Worm (Caenorhabditis elegans) whole organism, late embryonic: ENCODE measurements around the gene W01C8.1.

Experiments
- C38D4.7 ChIP-seq: fragments of 200-800 bp; sonication (Bioruptor generic); optimal IDR thresholded peaks from 2 replicates; lab custom pipeline; 2018; ENCODE audit warnings: mild to moderate bottlenecking, missing genetic modification characterization, moderate library complexity, missing compliant biosample characterization
- K02D7.2 ChIP-seq: sonication (generic microtip); optimal IDR thresholded peaks from 2 replicates; lab custom pipeline; 2017; ENCODE audit warnings: mild to moderate bottlenecking, missing genetic modification characterization, missing compliant biosample characterization
- ahr-1 ChIP-seq: sonication (generic microtip); optimal IDR thresholded peaks from 2 replicates; lab custom pipeline; 2016; ENCODE audit warnings: missing genetic modification characterization, missing compliant biosample characterization
- ceh-18 ChIP-seq: sonication (generic microtip); optimal IDR thresholded peaks from 2 replicates; lab custom pipeline; 2016; ENCODE audit warnings: missing genetic modification characterization, missing compliant biosample characterization
- ceh-19 ChIP-seq: fragments of 200-800 bp; sonication (Bioruptor generic); optimal IDR thresholded peaks from 2 replicates; lab custom pipeline; 2018; ENCODE audit warnings: mild to moderate bottlenecking, missing genetic modification characterization, missing compliant biosample characterization
- ceh-2 ChIP-seq: sonication (generic microtip); optimal IDR thresholded peaks from 2 replicates; lab custom pipeline; 2016; ENCODE audit warnings: missing genotype, missing genetic modification characterization, missing compliant biosample characterization
- ceh-30 ChIP-seq: fragments of 150-350 bp; optimal IDR thresholded peaks from 2 replicates; lab custom pipeline; 2014; ENCODE audit warnings: missing biosample characterization, missing genetic modification characterization
- ceh-31 ChIP-seq: sonication (generic microtip); optimal IDR thresholded peaks from 2 replicates; lab custom pipeline; 2016; ENCODE audit warnings: missing genetic modification characterization, missing compliant biosample characterization
- ceh-34 ChIP-seq: sonication (generic microtip); optimal IDR thresholded peaks from 2 replicates; lab custom pipeline; 2016; ENCODE audit warnings: mild to moderate bottlenecking, missing genetic modification characterization, missing compliant biosample characterization
- ceh-48 ChIP-seq: sonication (generic microtip); optimal IDR thresholded peaks from 2 replicates; lab custom pipeline; 2016; ENCODE audit warnings: missing genetic modification characterization, inconsistent platforms, missing compliant biosample characterization
- ceh-6 ChIP-seq: fragments of 200-800 bp; sonication (Bioruptor generic); optimal IDR thresholded peaks from 2 replicates; lab custom pipeline; 2018; ENCODE audit warnings: mild to moderate bottlenecking, missing genetic modification characterization, missing compliant biosample characterization
- ceh-9 ChIP-seq: sonication (generic microtip); optimal IDR thresholded peaks from 2 replicates; lab custom pipeline; 2016; ENCODE audit warnings: mild to moderate bottlenecking, missing genetic modification characterization, inconsistent platforms, missing compliant biosample characterization
- che-1 ChIP-seq: sonication (generic microtip); optimal IDR thresholded peaks from 2 replicates; lab custom pipeline; 2016; ENCODE audit warnings: mild to moderate bottlenecking, missing genetic modification characterization, missing compliant biosample characterization
- dmd-4 ChIP-seq: sonication (generic microtip); optimal IDR thresholded peaks from 2 replicates; lab custom pipeline; 2016; ENCODE audit warnings: borderline replicate concordance, missing genetic modification characterization, missing compliant biosample characterization
- elt-2 ChIP-seq: sonication (generic microtip); optimal IDR thresholded peaks from 2 replicates; lab custom pipeline; 2016; ENCODE audit warnings: missing genetic modification reagents, missing genetic modification characterization, missing compliant biosample characterization
- elt-4 ChIP-seq: sonication (generic microtip); optimal IDR thresholded peaks from 2 replicates; lab custom pipeline; 2016; ENCODE audit warnings: missing genetic modification characterization, missing compliant biosample characterization
- ets-4 ChIP-seq: sonication (generic microtip); optimal IDR thresholded peaks from 2 replicates; lab custom pipeline; 2016; ENCODE audit warnings: missing genetic modification characterization, missing compliant biosample characterization
- eyg-1 ChIP-seq: sonication (generic microtip); optimal IDR thresholded peaks from 2 replicates; lab custom pipeline; 2016; ENCODE audit warnings: missing genotype, missing genetic modification characterization, missing compliant biosample characterization
- fkh-10 ChIP-seq: fragments of 150-350 bp; optimal IDR thresholded peaks from 2 replicates; lab custom pipeline; 2014; ENCODE audit warnings: missing biosample characterization, missing genetic modification reagents, missing genetic modification characterization
- fkh-6 ChIP-seq: sonication (generic microtip); optimal IDR thresholded peaks from 2 replicates; lab custom pipeline; 2016; ENCODE audit warnings: missing genetic modification characterization, missing compliant biosample characterization
- gmeb-2 ChIP-seq: sonication (generic microtip); optimal IDR thresholded peaks from 2 replicates; lab custom pipeline; 2016; ENCODE audit warnings: missing genetic modification characterization, inconsistent platforms, missing compliant biosample characterization
- hlh-13 ChIP-seq: fragments of 200-800 bp; sonication (Bioruptor generic); optimal IDR thresholded peaks from 2 replicates; lab custom pipeline; 2018; ENCODE audit warnings: mild to moderate bottlenecking, missing genetic modification characterization, missing compliant biosample characterization
- hlh-15 ChIP-seq: sonication (generic microtip); optimal IDR thresholded peaks from 2 replicates; lab custom pipeline; 2016; ENCODE audit warnings: missing genetic modification characterization, missing compliant biosample characterization
- hlh-6 ChIP-seq: sonication (generic microtip); optimal IDR thresholded peaks from 2 replicates; lab custom pipeline; 2016; ENCODE audit warnings: missing genotype, missing genetic modification characterization, missing compliant biosample characterization
- hlh-8 ChIP-seq: sonication (generic microtip); optimal IDR thresholded peaks from 2 replicates; lab custom pipeline; 2016; ENCODE audit warnings: missing genotype, missing genetic modification characterization, missing compliant biosample characterization
- lim-6 ChIP-seq: sonication (generic microtip); optimal IDR thresholded peaks from 2 replicates; lab custom pipeline; 2016; ENCODE audit warnings: missing genetic modification characterization, missing compliant biosample characterization
- lin-11 ChIP-seq: fragments of 200-800 bp; sonication (Bioruptor generic); optimal IDR thresholded peaks from 2 replicates; lab custom pipeline; 2018; ENCODE audit warnings: mild to moderate bottlenecking, missing genetic modification characterization, missing compliant biosample characterization
- mec-3 ChIP-seq: sonication (generic microtip); optimal IDR thresholded peaks from 2 replicates; lab custom pipeline; 2016; ENCODE audit warnings: borderline replicate concordance, missing genetic modification characterization, missing compliant biosample characterization
- npax-4 ChIP-seq: sonication (generic microtip); optimal IDR thresholded peaks from 2 replicates; lab custom pipeline; 2016; ENCODE audit warnings: missing genetic modification characterization, missing compliant biosample characterization
- pax-1 ChIP-seq: fragments of 150-350 bp; optimal IDR thresholded peaks from 2 replicates; lab custom pipeline; 2014; ENCODE audit warnings: missing biosample characterization, missing genetic modification characterization
- pha-2 ChIP-seq: sonication (generic microtip); optimal IDR thresholded peaks from 2 replicates; lab custom pipeline; 2017; ENCODE audit warnings: mild to moderate bottlenecking, missing genetic modification characterization, missing compliant biosample characterization
- pha-4 ChIP-seq: fragments of 150-350 bp; optimal IDR thresholded peaks from 2 replicates; lab custom pipeline; 2018; ENCODE audit warnings: missing biosample characterization, missing genetic modification reagents, missing genetic modification characterization
- pqm-1 ChIP-seq: sonication (generic microtip); optimal IDR thresholded peaks from 2 replicates; lab custom pipeline; 2016; ENCODE audit warnings: missing genetic modification characterization, missing compliant biosample characterization
- pros-1 ChIP-seq: fragments of 150-350 bp; optimal IDR thresholded peaks from 2 replicates; lab custom pipeline; 2014; ENCODE audit warnings: missing biosample characterization, missing genetic modification reagents, missing genetic modification characterization
- ref-2 ChIP-seq: sonication (generic microtip); optimal IDR thresholded peaks from 2 replicates; lab custom pipeline; 2016; ENCODE audit warnings: missing genetic modification characterization, missing compliant biosample characterization
- rnt-1 ChIP-seq: sonication (generic microtip); optimal IDR thresholded peaks from 2 replicates; lab custom pipeline; 2016; ENCODE audit warnings: missing genetic modification characterization, missing compliant biosample characterization
- sdc-2 ChIP-seq: sonication (generic microtip); optimal IDR thresholded peaks from 2 replicates; lab custom pipeline; 2016; ENCODE audit warnings: missing genotype, missing genetic modification characterization, missing compliant biosample characterization
- sox-4 ChIP-seq: sonication (generic microtip); optimal IDR thresholded peaks from 2 replicates; lab custom pipeline; 2017; ENCODE audit warnings: mild to moderate bottlenecking, missing genetic modification characterization, inconsistent platforms, missing compliant biosample characterization
- syd-9 ChIP-seq: sonication (generic microtip); optimal IDR thresholded peaks from 2 replicates; lab custom pipeline; 2016; ENCODE audit warnings: mild to moderate bottlenecking, missing genetic modification characterization, moderate library complexity, missing compliant biosample characterization
- tbx-2 ChIP-seq: sonication (generic microtip); optimal IDR thresholded peaks from 2 replicates; lab custom pipeline; 2016; ENCODE audit warnings: missing genetic modification characterization, missing compliant biosample characterization
- tbx-7 ChIP-seq: sonication (generic microtip); optimal IDR thresholded peaks from 2 replicates; lab custom pipeline; 2016; ENCODE audit warnings: missing genotype, missing genetic modification characterization, missing compliant biosample characterization
- ttx-3 ChIP-seq: sonication (generic microtip); optimal IDR thresholded peaks from 2 replicates; lab custom pipeline; 2016; ENCODE audit warnings: missing genetic modification reagents, missing genetic modification characterization, missing compliant biosample characterization
- unc-86 ChIP-seq: sonication (generic microtip); optimal IDR thresholded peaks from 2 replicates; lab custom pipeline; 2016; ENCODE audit warnings: missing genetic modification characterization, missing compliant biosample characterization
- zip-5 ChIP-seq: sonication (generic microtip); optimal IDR thresholded peaks from 2 replicates; lab custom pipeline; 2016; ENCODE audit warnings: missing genetic modification characterization, missing compliant biosample characterization
- ztf-16 ChIP-seq: sonication (generic microtip); optimal IDR thresholded peaks from 2 replicates; lab custom pipeline; 2017; ENCODE audit warnings: missing genetic modification characterization, missing compliant biosample characterization

Gene W01C8.1

ce11 chrX:5692099-5692498 lies at the start of gene W01C8.1:
Gene W01C8.1 (plus strand): TSS chrX:5692399.
- TF ChIP-seq ceh-31 (tag; lab: Kevin White, UChicago): no peak
- TF ChIP-seq lim-6 (tag; lab: Kevin White, UChicago): no peak
- TF ChIP-seq sdc-2 (tag; lab: Kevin White, UChicago): no peak
- no peak for TF ChIP-seq dmd-4 (tag; lab: Kevin White, UChicago)
- TF ChIP-seq elt-2 (tag; lab: Kevin White, UChicago): no peak
- TF ChIP-seq fkh-6: no peak
- TF ChIP-seq ceh-18: no peak
- TF ChIP-seq ceh-19: no peak
- no peak for TF ChIP-seq hlh-15
- TF ChIP-seq hlh-8 (tag; lab: Kevin White, UChicago): no peak
- no peak for TF ChIP-seq hlh-6
- TF ChIP-seq ceh-30: no peak
- TF ChIP-seq K02D7.2 (tag; lab: Kevin White, UChicago): no peak
- TF ChIP-seq ref-2 (tag; lab: Kevin White, UChicago): no peak
- no peak for TF ChIP-seq C38D4.7 (GFP tag; lab: Kevin White, UChicago)
- no peak for TF ChIP-seq ceh-2 (tag; lab: Kevin White, UChicago)
- no peak for TF ChIP-seq ceh-6 (GFP tag; lab: Kevin White, UChicago)
- no peak for TF ChIP-seq lin-11
- TF ChIP-seq, all 69 proteins: peak for 0

- TF ChIP-seq mec-3 (tag; lab: Kevin White, UChicago) (no peak), eyg-1 (tag; lab: Kevin White, UChicago) (no peak), elt-2 (tag; lab: Kevin White, UChicago) (no peak), pros-1 (tag; lab: Kevin White, UChicago) (no peak), ahr-1 (tag; lab: Kevin White, UChicago) (no peak), lin-11 (no peak), pha-4 (tag; lab: Kevin White, UChicago) (no peak)
These were observed 48.1 kb upstream of the W01C8.1 start for ce11 chrX:5644112-5644511.

ce11 chrX:5645606-5646005 lies 46.6 kb upstream of the W01C8.1 start:
- TF ChIP-seq pax-1 (tag; lab: Kevin White, UChicago): no peak
- no peak for TF ChIP-seq zip-5 (tag; lab: Kevin White, UChicago)
- no peak for TF ChIP-seq fkh-10 (GFP tag; lab: Kevin White, UChicago)
- no peak for TF ChIP-seq elt-4 (tag; lab: Kevin White, UChicago)
- peak; percentile 15 for TF ChIP-seq elt-2 (tag; lab: Kevin White, UChicago)
- TF ChIP-seq ceh-2 (tag; lab: Kevin White, UChicago): no peak

- TF ChIP-seq hlh-15: no peak
- no peak for TF ChIP-seq ceh-18
- no peak for TF ChIP-seq ets-4 (tag; lab: Kevin White, UChicago)
- TF ChIP-seq pha-4 (tag; lab: Kevin White, UChicago): no peak
- no peak for TF ChIP-seq fkh-6
- no peak for TF ChIP-seq lin-11
- no peak for TF ChIP-seq unc-86 (tag; lab: Kevin White, UChicago)
- no peak for TF ChIP-seq fkh-10 (GFP tag; lab: Kevin White, UChicago)
- TF ChIP-seq pqm-1 (tag; lab: Kevin White, UChicago): no peak
- no peak for TF ChIP-seq tbx-2
- no peak for TF ChIP-seq ceh-2 (tag; lab: Kevin White, UChicago)
- TF ChIP-seq lim-6 (tag; lab: Kevin White, UChicago): no peak
- TF ChIP-seq pha-2 (tag; lab: Kevin White, UChicago): no peak
- no peak for TF ChIP-seq gmeb-2 (tag; lab: Kevin White, UChicago)
- TF ChIP-seq hlh-13: no peak
These were observed 45.2 kb upstream of the W01C8.1 start, which contains the start of gene T22B7.3 for ce11 chrX:5646951-5647423. Gene T22B7.3 (plus strand): TSS chrX:5647373.

ce11 chrX:5647884-5648283 lies 44.3 kb upstream of the W01C8.1 start, which contains the start of gene srv-7:
Gene srv-7 (minus strand): TSS chrX:5647984.
- TF ChIP-seq ceh-34 (tag; lab: Kevin White, UChicago) (no peak), ceh-48 (tag; lab: Kevin White, UChicago) (no peak), sox-4 (tag; lab: Kevin White, UChicago) (no peak), syd-9 (tag; lab: Kevin White, UChicago) (no peak), ttx-3 (tag; lab: Kevin White, UChicago) (no peak), hlh-15 (no peak), dmd-4 (tag; lab: Kevin White, UChicago) (no peak), rnt-1 (no peak), C38D4.7 (GFP tag; lab: Kevin White, UChicago) (no peak), tbx-7 (tag; lab: Kevin White, UChicago) (no peak), ceh-9 (tag; lab: Kevin White, UChicago) (no peak), che-1 (tag; lab: Kevin White, UChicago) (no peak), ztf-16 (tag; lab: Kevin White, UChicago) (no peak), eyg-1 (tag; lab: Kevin White, UChicago) (no peak), npax-4 (tag; lab: Kevin White, UChicago) (no peak), hlh-8 (tag; lab: Kevin White, UChicago) (no peak), gmeb-2 (tag; lab: Kevin White, UChicago) (no peak)
